Fruit fly (Drosophila melanogaster) whole organism, wandering third instar larva: Measurements from ENCODE around the gene Cyp12c1.
A peak's percentile ranks its signal among the peaks of the same experiment; 100 is the strongest.

ENCODE experiments used
- CG32264 ChIP-seq: fragments of 200-800 bp; sonication (Bioruptor generic); optimal IDR thresholded peaks from 2 replicates; lab custom pipeline; 2016; ENCODE audit warnings: missing biosample characterization, missing genetic modification characterization
- N ChIP-seq: fragments of >200 bp; optimal IDR thresholded peaks from 2 replicates; lab custom pipeline; 2018; ENCODE audit warnings: missing biosample characterization, missing external identifiers, missing genetic modification characterization
- Rel ChIP-seq, 2 experiments: fragments of 200-800 bp; sonication (Bioruptor generic) in 1 of 2; optimal IDR thresholded peaks; 2 replicates in 1 of 2; 3 replicates in 1 of 2; lab custom pipeline; 2016 to 2019; ENCODE audit warnings: mild to moderate bottlenecking in 2 of 2, missing biosample characterization in 2 of 2, missing genetic modification characterization in 2 of 2, moderate library complexity in 1 of 2
- dmrt93B ChIP-seq: fragments of 200-800 bp; sonication (Bioruptor generic); optimal IDR thresholded peaks from 2 replicates; lab custom pipeline; 2018; ENCODE audit warnings: missing biosample characterization, mild to moderate bottlenecking, missing genetic modification characterization
- dsf ChIP-seq: sonication (Bioruptor generic); optimal IDR thresholded peaks from 2 replicates; lab custom pipeline; 2016; ENCODE audit warnings: missing biosample characterization, missing genetic modification characterization, borderline replicate concordance

DNA sequence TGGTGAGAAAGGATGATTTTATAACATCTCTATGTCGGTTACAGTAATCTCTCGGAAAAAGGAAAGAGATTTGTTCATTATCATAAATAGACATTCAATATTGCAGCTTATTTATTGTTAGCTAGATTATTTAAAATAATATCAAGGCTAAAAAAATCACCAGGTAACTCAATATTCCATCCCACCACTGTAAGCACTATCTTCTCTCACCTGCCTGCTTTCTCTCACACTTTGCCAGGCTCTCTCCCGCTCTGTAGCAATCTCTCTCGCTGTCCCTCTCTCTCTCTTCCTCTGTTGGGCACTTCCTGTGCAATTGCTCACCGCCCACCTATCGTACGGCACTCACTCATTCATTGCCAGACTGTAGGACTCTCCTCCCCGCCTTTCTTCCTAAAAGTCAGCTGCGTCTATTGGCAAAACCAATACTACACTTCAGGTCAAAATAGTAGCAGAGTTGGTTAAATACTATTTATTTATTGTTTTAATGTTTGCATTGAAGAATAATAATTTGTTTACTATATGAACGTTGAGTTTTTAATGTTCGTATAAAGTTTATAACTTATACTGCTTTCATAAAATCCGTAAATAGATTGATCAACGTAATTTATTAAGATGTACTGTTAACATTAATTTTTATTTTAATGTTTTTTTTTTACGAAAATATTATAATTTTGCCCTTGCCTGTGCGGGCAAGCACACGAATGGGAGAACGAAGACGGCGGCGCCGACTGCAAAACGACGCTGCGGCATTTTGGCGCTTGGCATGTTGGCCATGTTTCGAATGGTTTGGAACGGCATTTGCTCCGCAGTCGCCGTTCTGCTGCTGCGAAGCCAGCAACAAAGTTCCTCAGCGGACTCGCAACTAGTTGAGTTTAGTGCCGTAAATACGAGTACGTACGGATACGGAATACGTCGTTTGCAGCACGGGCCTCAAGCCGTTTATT is 45.3 kb downstream of the Cyp12c1 start:
- peak; percentile 67 for TF ChIP-seq CG32264 (GFP tag; lab: Kevin White, UChicago)
- TF ChIP-seq dmrt93B (GFP tag; lab: Kevin White, UChicago), result peak; percentile 77
- TF ChIP-seq N (GFP tag; lab: Kevin White, UChicago), result no peak
- peak; percentile 44 for TF ChIP-seq Rel (GFP tag; optimal IDR thresholded peaks at IDR 0.05; lab: Kevin White, UChicago)
- TF ChIP-seq Rel (tag; optimal IDR thresholded peaks at IDR 0.05; lab: Kevin White, UChicago), result peak; percentile 49
- TF ChIP-seq dsf (GFP tag; lab: Kevin White, UChicago), result peak; percentile 56
